Worm (Caenorhabditis elegans): Measurements from ENCODE around the gene kbp-2.

Gene kbp-2

ce11 chrIII:4939267-4939666 is 35.6 kb upstream of the kbp-2 start, which contains the start of gene rpb-2:
Gene rpb-2 (plus strand): TSS chrIII:4939567.
- TF ChIP-seq ama-1 (optimal IDR thresholded peaks at IDR 0.05) (no peak), nhr-237 (tag; optimal IDR thresholded peaks at IDR 0.05) (no peak), zag-1 (tag; optimal IDR thresholded peaks at IDR 0.05) (no peak), ztf-11 (tag; optimal IDR thresholded peaks at IDR 0.05) (no peak), ZK546.5 (tag; optimal IDR thresholded peaks at IDR 0.05) (no peak), R02D3.7 (tag; optimal IDR thresholded peaks at IDR 0.05) (no peak), F13H6.1 (tag; optimal IDR thresholded peaks at IDR 0.05) (no peak), sma-3 (GFP tag; optimal IDR thresholded peaks at IDR 0.05) (no peak), unc-39 (tag; optimal IDR thresholded peaks at IDR 0.05) (no peak), elt-1 (tag; optimal IDR thresholded peaks at IDR 0.05) (no peak), dmd-4 (tag; optimal IDR thresholded peaks at IDR 0.05) (no peak), nhr-10 (tag; optimal IDR thresholded peaks at IDR 0.05) (no peak), skn-1 (tag; optimal IDR thresholded peaks at IDR 0.05) (no peak), mdl-1 (tag; optimal IDR thresholded peaks at IDR 0.05) (no peak), Y55F3AM.14 (GFP tag; optimal IDR thresholded peaks at IDR 0.05) (no peak), ceh-82 (tag; optimal IDR thresholded peaks at IDR 0.05) (no peak), C34F6.9 (tag; optimal IDR thresholded peaks at IDR 0.05) (no peak)

- TF ChIP-seq elt-1 (tag; optimal IDR thresholded peaks at IDR 0.05) (no peak), ama-1 (optimal IDR thresholded peaks at IDR 0.05) (no peak), ztf-4 (tag; optimal IDR thresholded peaks at IDR 0.05) (no peak), zag-1 (tag; optimal IDR thresholded peaks at IDR 0.05) (no peak), sma-9 (GFP tag; optimal IDR thresholded peaks at IDR 0.05) (no peak), sma-9 (tag; optimal IDR thresholded peaks at IDR 0.05) (no peak), ceh-16 (tag; optimal IDR thresholded peaks at IDR 0.05) (no peak), sem-4 (tag; optimal IDR thresholded peaks at IDR 0.05) (no peak), snpc-4 (tag; optimal IDR thresholded peaks at IDR 0.05) (no peak), dmd-4 (tag; optimal IDR thresholded peaks at IDR 0.05) (no peak), nhr-129 (tag; optimal IDR thresholded peaks at IDR 0.05) (no peak), F13H6.1 (tag; optimal IDR thresholded peaks at IDR 0.05) (no peak), R02D3.7 (tag; optimal IDR thresholded peaks at IDR 0.05) (no peak), nhr-11 (tag; optimal IDR thresholded peaks at IDR 0.05) (no peak), nhr-23 (tag; optimal IDR thresholded peaks at IDR 0.05) (no peak), sma-3 (GFP tag; optimal IDR thresholded peaks at IDR 0.05) (no peak), ceh-82 (tag; optimal IDR thresholded peaks at IDR 0.05) (no peak), unc-55 (GFP tag; optimal IDR thresholded peaks at IDR 0.05) (no peak), fos-1 (tag; optimal IDR thresholded peaks at IDR 0.05) (no peak)
These were observed 33.3 kb upstream of the kbp-2 start, which contains the start of gene fsn-1 for ce11 chrIII:4937022-4937421. Gene fsn-1 (plus strand): TSS chrIII:4937322.

- TF ChIP-seq mdl-1 (tag; optimal IDR thresholded peaks at IDR 0.05), result no peak
- no peak for TF ChIP-seq nhr-129 (tag; optimal IDR thresholded peaks at IDR 0.05)
- TF ChIP-seq ztf-1 (GFP tag; conservative IDR thresholded peaks at IDR 0.05), result no peak
- no peak for TF ChIP-seq nhr-77 (tag; optimal IDR thresholded peaks at IDR 0.05)
- no peak for TF ChIP-seq nhr-10 (tag; optimal IDR thresholded peaks at IDR 0.05)
- TF ChIP-seq crh-2 (tag; optimal IDR thresholded peaks at IDR 0.05), result no peak
- TF ChIP-seq blmp-1 (tag; optimal IDR thresholded peaks at IDR 0.05; ENCODE audit: insufficient read depth), result no peak
- no peak for TF ChIP-seq alr-1 (tag; optimal IDR thresholded peaks at IDR 0.05)
- no peak for TF ChIP-seq F13H6.1 (tag; optimal IDR thresholded peaks at IDR 0.05)
- no peak for TF ChIP-seq nhr-12 (tag; optimal IDR thresholded peaks at IDR 0.05)
- no peak for TF ChIP-seq ZK546.5 (tag; optimal IDR thresholded peaks at IDR 0.05)
- TF ChIP-seq gmeb-1 (tag; optimal IDR thresholded peaks at IDR 0.05), result peak; percentile 50
- no peak for TF ChIP-seq nhr-25 (tag; optimal IDR thresholded peaks at IDR 0.05)
- TF ChIP-seq elt-1 (tag; optimal IDR thresholded peaks at IDR 0.05), result no peak
- TF ChIP-seq mbf-1 (tag; optimal IDR thresholded peaks at IDR 0.05), result no peak
- no peak for TF ChIP-seq elt-3 (tag; optimal IDR thresholded peaks at IDR 0.05)
- no peak for TF ChIP-seq nhr-21 (tag; optimal IDR thresholded peaks at IDR 0.05)
- no peak for TF ChIP-seq Y55F3AM.14 (GFP tag; optimal IDR thresholded peaks at IDR 0.05)
- TF ChIP-seq aly-2 (tag; optimal IDR thresholded peaks at IDR 0.05), result no peak
- peak; percentile 52 for TF ChIP-seq unc-55 (GFP tag; optimal IDR thresholded peaks at IDR 0.05)
- TF ChIP-seq R02D3.7 (tag; optimal IDR thresholded peaks at IDR 0.05), result no peak
- TF ChIP-seq C34F6.9 (tag; optimal IDR thresholded peaks at IDR 0.05), result peak; percentile 44
- no peak for TF ChIP-seq nhr-237 (tag; optimal IDR thresholded peaks at IDR 0.05)
- TF ChIP-seq unc-39 (tag; optimal IDR thresholded peaks at IDR 0.05), result no peak
- no peak for TF ChIP-seq egl-27 (tag; optimal IDR thresholded peaks at IDR 0.05)
- peak in 1 of 2 experiments; percentile 53 for TF ChIP-seq lsy-2 (tag; optimal IDR thresholded peaks at IDR 0.05)
- no peak for TF ChIP-seq mab-5 (tag; optimal IDR thresholded peaks at IDR 0.05)
- no peak for TF ChIP-seq snpc-4 (tag; optimal IDR thresholded peaks at IDR 0.05)
- TF ChIP-seq ztf-4 (tag; optimal IDR thresholded peaks at IDR 0.05), result no peak
- TF ChIP-seq fos-1 (tag; optimal IDR thresholded peaks at IDR 0.05), result no peak
- no peak for TF ChIP-seq nhr-6 (tag; optimal IDR thresholded peaks at IDR 0.05)
- TF ChIP-seq ceh-82 (tag; optimal IDR thresholded peaks at IDR 0.05), result no peak
- no peak for TF ChIP-seq nhr-11 (tag; optimal IDR thresholded peaks at IDR 0.05)
- no peak for TF ChIP-seq unc-62 (GFP tag; optimal IDR thresholded peaks at IDR 0.05)
- TF ChIP-seq lin-39 (tag; optimal IDR thresholded peaks at IDR 0.05), result no peak
- TF ChIP-seq zag-1 (tag; optimal IDR thresholded peaks at IDR 0.05), result no peak
These were observed 31.4 kb upstream of the kbp-2 start, which contains the start of gene mrps-18C for ce11 chrIII:4934896-4935628. Gene mrps-18C (plus strand): TSS chrIII:4935578.
